Worm (Caenorhabditis elegans) whole organism, late embryonic: ENCODE results near the gene H20E11.3.

Experiments
- C38D4.7 ChIP-seq: fragments of 200-800 bp; sonication (Bioruptor generic); optimal IDR thresholded peaks from 2 replicates; lab custom pipeline; 2018; ENCODE audit warnings: mild to moderate bottlenecking, missing genetic modification characterization, moderate library complexity, missing compliant biosample characterization
- K09A11.1 ChIP-seq: sonication (generic microtip); optimal IDR thresholded peaks from 2 replicates; lab custom pipeline; 2017; ENCODE audit warnings: antibody characterized with exemption, mild to moderate bottlenecking, missing genetic modification characterization, missing compliant biosample characterization; ENCODE audit not compliant: insufficient read depth
- Y22D7AL.16 ChIP-seq: sonication (generic microtip); optimal IDR thresholded peaks from 2 replicates; lab custom pipeline; 2016; ENCODE audit warnings: missing genetic modification characterization, missing compliant biosample characterization
- ahr-1 ChIP-seq: sonication (generic microtip); optimal IDR thresholded peaks from 2 replicates; lab custom pipeline; 2016; ENCODE audit warnings: missing genetic modification characterization, missing compliant biosample characterization
- ceh-14 ChIP-seq: sonication (generic microtip); optimal IDR thresholded peaks from 2 replicates; lab custom pipeline; 2016; ENCODE audit warnings: missing genotype, missing genetic modification characterization, missing compliant biosample characterization
- ceh-18 ChIP-seq: sonication (generic microtip); optimal IDR thresholded peaks from 2 replicates; lab custom pipeline; 2016; ENCODE audit warnings: missing genetic modification characterization, missing compliant biosample characterization
- ceh-19 ChIP-seq: fragments of 200-800 bp; sonication (Bioruptor generic); optimal IDR thresholded peaks from 2 replicates; lab custom pipeline; 2018; ENCODE audit warnings: mild to moderate bottlenecking, missing genetic modification characterization, missing compliant biosample characterization
- ceh-22 ChIP-seq: sonication (generic microtip); optimal IDR thresholded peaks from 2 replicates; lab custom pipeline; 2017; ENCODE audit warnings: missing biosample characterization, missing genetic modification characterization
- ceh-24 ChIP-seq: sonication (generic microtip); optimal IDR thresholded peaks from 2 replicates; lab custom pipeline; 2016; ENCODE audit warnings: mild to moderate bottlenecking, missing genetic modification characterization, missing compliant biosample characterization
- ceh-30 ChIP-seq: fragments of 150-350 bp; optimal IDR thresholded peaks from 2 replicates; lab custom pipeline; 2014; ENCODE audit warnings: missing biosample characterization, missing genetic modification characterization
- ceh-34 ChIP-seq: sonication (generic microtip); optimal IDR thresholded peaks from 2 replicates; lab custom pipeline; 2016; ENCODE audit warnings: mild to moderate bottlenecking, missing genetic modification characterization, missing compliant biosample characterization
- ceh-45 ChIP-seq: fragments of 200-800 bp; sonication (Bioruptor generic); IDR thresholded peaks from 2 replicates; pipeline ENCODE4 v1.3.6; 2022; ENCODE audit warnings: missing genetic modification reagents, missing genetic modification characterization, missing compliant biosample characterization
- ceh-48 ChIP-seq: sonication (generic microtip); optimal IDR thresholded peaks from 2 replicates; lab custom pipeline; 2016; ENCODE audit warnings: missing genetic modification characterization, inconsistent platforms, missing compliant biosample characterization
- ceh-9 ChIP-seq: sonication (generic microtip); optimal IDR thresholded peaks from 2 replicates; lab custom pipeline; 2016; ENCODE audit warnings: mild to moderate bottlenecking, missing genetic modification characterization, inconsistent platforms, missing compliant biosample characterization
- dmd-4 ChIP-seq: sonication (generic microtip); optimal IDR thresholded peaks from 2 replicates; lab custom pipeline; 2016; ENCODE audit warnings: borderline replicate concordance, missing genetic modification characterization, missing compliant biosample characterization
- elt-2 ChIP-seq: sonication (generic microtip); optimal IDR thresholded peaks from 2 replicates; lab custom pipeline; 2016; ENCODE audit warnings: missing genetic modification reagents, missing genetic modification characterization, missing compliant biosample characterization
- elt-4 ChIP-seq: sonication (generic microtip); optimal IDR thresholded peaks from 2 replicates; lab custom pipeline; 2016; ENCODE audit warnings: missing genetic modification characterization, missing compliant biosample characterization
- eyg-1 ChIP-seq: sonication (generic microtip); optimal IDR thresholded peaks from 2 replicates; lab custom pipeline; 2016; ENCODE audit warnings: missing genotype, missing genetic modification characterization, missing compliant biosample characterization
- fax-1 ChIP-seq: sonication (generic microtip); optimal IDR thresholded peaks from 2 replicates; lab custom pipeline; 2016; ENCODE audit warnings: missing genotype, missing genetic modification characterization, missing compliant biosample characterization
- fkh-10 ChIP-seq: fragments of 150-350 bp; optimal IDR thresholded peaks from 2 replicates; lab custom pipeline; 2014; ENCODE audit warnings: missing biosample characterization, missing genetic modification reagents, missing genetic modification characterization
- hlh-15 ChIP-seq: sonication (generic microtip); optimal IDR thresholded peaks from 2 replicates; lab custom pipeline; 2016; ENCODE audit warnings: missing genetic modification characterization, missing compliant biosample characterization
- hlh-30 ChIP-seq: sonication (generic microtip); optimal IDR thresholded peaks from 2 replicates; lab custom pipeline; 2017; ENCODE audit warnings: antibody characterized with exemption, missing genetic modification characterization, missing compliant biosample characterization; ENCODE audit not compliant: insufficient read depth
- lim-6 ChIP-seq: sonication (generic microtip); optimal IDR thresholded peaks from 2 replicates; lab custom pipeline; 2016; ENCODE audit warnings: missing genetic modification characterization, missing compliant biosample characterization
- madf-2 ChIP-seq: sonication (generic microtip); optimal IDR thresholded peaks from 2 replicates; lab custom pipeline; 2017; ENCODE audit warnings: missing genetic modification characterization, missing compliant biosample characterization
- nfya-1 ChIP-seq: sonication (generic microtip); optimal IDR thresholded peaks from 2 replicates; lab custom pipeline; 2017; ENCODE audit warnings: missing genetic modification characterization, mild to moderate bottlenecking, missing compliant biosample characterization, antibody characterized with exemption, moderate library complexity
- nhr-232 ChIP-seq: sonication (generic microtip); optimal IDR thresholded peaks from 2 replicates; lab custom pipeline; 2016; ENCODE audit warnings: missing genetic modification characterization, missing compliant biosample characterization
- npax-4 ChIP-seq: sonication (generic microtip); optimal IDR thresholded peaks from 2 replicates; lab custom pipeline; 2016; ENCODE audit warnings: missing genetic modification characterization, missing compliant biosample characterization
- pax-1 ChIP-seq: fragments of 150-350 bp; optimal IDR thresholded peaks from 2 replicates; lab custom pipeline; 2014; ENCODE audit warnings: missing biosample characterization, missing genetic modification characterization
- pqm-1 ChIP-seq: sonication (generic microtip); optimal IDR thresholded peaks from 2 replicates; lab custom pipeline; 2016; ENCODE audit warnings: missing genetic modification characterization, missing compliant biosample characterization
- sdc-2 ChIP-seq: sonication (generic microtip); optimal IDR thresholded peaks from 2 replicates; lab custom pipeline; 2016; ENCODE audit warnings: missing genotype, missing genetic modification characterization, missing compliant biosample characterization
- syd-9 ChIP-seq: sonication (generic microtip); optimal IDR thresholded peaks from 2 replicates; lab custom pipeline; 2016; ENCODE audit warnings: mild to moderate bottlenecking, missing genetic modification characterization, moderate library complexity, missing compliant biosample characterization
- unc-42 ChIP-seq: sonication (generic microtip); optimal IDR thresholded peaks from 2 replicates; lab custom pipeline; 2016; ENCODE audit warnings: missing genotype, missing genetic modification characterization, missing compliant biosample characterization
- unc-55 ChIP-seq: sonication (generic microtip); optimal IDR thresholded peaks from 2 replicates; lab custom pipeline; 2017; ENCODE audit warnings: missing biosample characterization, missing genetic modification reagents, missing genetic modification characterization
- unc-86 ChIP-seq: sonication (generic microtip); optimal IDR thresholded peaks from 2 replicates; lab custom pipeline; 2016; ENCODE audit warnings: missing genetic modification characterization, missing compliant biosample characterization

The H20E11.3 gene

DNA sequence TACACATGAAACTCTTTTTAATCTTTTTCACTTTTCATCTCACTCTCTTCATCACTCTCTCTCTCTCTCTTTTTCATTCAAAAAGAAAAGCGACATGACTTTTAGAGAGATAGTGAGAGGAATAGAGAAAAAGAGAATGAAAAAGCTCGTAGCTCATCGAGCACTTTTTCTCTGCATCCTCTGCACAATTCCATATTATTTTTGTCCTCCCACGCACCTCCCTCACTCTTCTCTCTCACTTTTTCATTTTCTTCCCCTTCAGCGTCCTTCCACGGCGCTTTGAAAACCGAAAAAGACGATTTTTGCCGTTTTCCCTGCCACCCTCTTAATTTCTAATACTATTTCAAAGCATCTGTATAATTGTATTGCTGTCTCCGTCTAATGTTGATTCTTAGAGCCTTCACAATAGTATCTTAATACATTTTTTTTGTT, 14.5 kb downstream of the H20E11.3 start (continued):
- TF ChIP-seq ceh-9 (tag; lab: Kevin White, UChicago) (no peak), ceh-18 (tag; lab: Kevin White, UChicago) (peak; percentile 83), syd-9 (tag; lab: Kevin White, UChicago) (no peak), C38D4.7 (no peak), hlh-30 (tag; lab: Kevin White, UChicago) (no peak), eyg-1 (no peak), K09A11.1 (tag; lab: Kevin White, UChicago) (no peak), dmd-4 (no peak), elt-4 (tag; lab: Kevin White, UChicago) (no peak), nhr-232 (tag; lab: Kevin White, UChicago) (no peak), elt-2 (tag; lab: Kevin White, UChicago) (peak; percentile 8), fax-1 (tag; lab: Kevin White, UChicago) (no peak), ceh-30 (tag; lab: Kevin White, UChicago) (no peak), ceh-19 (no peak), ceh-48 (tag; lab: Kevin White, UChicago) (no peak), Y22D7AL.16 (no peak), ceh-34 (tag; lab: Kevin White, UChicago) (peak; percentile 29)

DNA sequence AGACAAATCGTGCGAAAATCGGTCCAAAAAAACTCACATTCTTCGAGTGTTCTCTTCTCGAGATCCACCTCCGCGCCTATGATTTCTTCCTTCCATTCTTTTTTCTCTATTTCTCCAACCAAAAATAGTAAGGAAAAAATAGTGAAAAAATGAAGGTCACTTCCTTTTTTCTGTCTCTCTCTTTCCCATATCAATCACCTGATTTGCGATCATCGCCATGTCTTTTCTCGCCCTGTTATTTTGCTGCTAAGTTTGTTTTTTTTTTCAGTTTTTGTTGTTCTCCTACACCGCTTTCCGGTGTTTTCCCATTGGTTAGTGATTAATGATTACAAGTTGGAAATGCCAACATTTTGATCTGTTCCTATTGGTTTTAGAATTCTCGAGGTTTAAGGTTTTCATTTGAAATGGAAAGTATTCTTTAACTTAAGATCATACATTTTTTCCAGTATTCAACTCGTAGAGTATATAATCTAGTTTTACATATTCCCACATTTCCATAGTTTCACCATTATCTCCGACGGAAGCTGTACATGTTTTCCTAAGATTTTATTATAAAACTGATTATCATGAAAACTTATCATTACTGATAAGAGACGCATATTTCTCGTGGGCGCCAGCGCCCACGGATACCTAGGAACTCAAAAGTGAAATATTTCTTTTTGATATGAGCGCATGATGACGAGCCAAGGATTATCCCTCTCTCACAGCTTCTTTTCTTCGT, 17.1 kb downstream of the H20E11.3 start:
- TF ChIP-seq npax-4 (tag; lab: Kevin White, UChicago) (no peak), ceh-48 (tag; lab: Kevin White, UChicago) (no peak), elt-4 (tag; lab: Kevin White, UChicago) (no peak), ceh-45 (no peak)
- TF ChIP-seq, all 69 proteins: peak for 0

DNA sequence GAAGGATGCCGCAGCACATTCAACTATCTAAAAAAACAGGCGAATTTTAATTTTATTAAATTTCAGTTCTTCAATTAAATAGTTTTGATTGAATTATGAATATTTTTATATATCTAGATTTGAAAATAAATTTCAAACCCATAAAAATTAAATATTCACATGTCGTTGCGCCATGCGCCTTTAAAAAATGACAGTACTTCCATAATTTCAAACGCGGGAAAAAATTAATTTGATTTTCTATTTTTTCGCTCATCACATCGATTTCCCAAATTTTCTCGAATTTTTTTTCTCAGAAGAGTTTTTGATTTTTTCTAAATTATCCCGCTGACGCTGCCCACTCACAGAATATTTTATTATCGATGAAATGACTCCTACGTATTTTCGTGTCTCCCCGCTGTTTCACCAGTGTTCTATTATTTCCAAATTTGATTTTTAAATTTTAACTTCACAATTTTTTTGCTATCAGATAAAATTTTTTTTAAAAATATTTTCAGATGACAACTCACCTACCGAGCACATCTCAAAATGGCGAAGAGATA, 17.9 kb downstream of the H20E11.3 start, which contains the start of gene lip-1:
Gene lip-1 (plus strand): TSS at position 489 of the 539 bp plus-strand sequence.
- no peak for TF ChIP-seq ceh-45
- no peak for TF ChIP-seq ceh-30 (tag; lab: Kevin White, UChicago)
- no peak for TF ChIP-seq ceh-24 (tag; lab: Kevin White, UChicago)
- TF ChIP-seq fkh-10 (GFP tag; lab: Kevin White, UChicago) = no peak
- TF ChIP-seq nfya-1 (tag; lab: Kevin White, UChicago) = no peak
- TF ChIP-seq lim-6 (tag; lab: Kevin White, UChicago) = no peak
- TF ChIP-seq npax-4 (tag; lab: Kevin White, UChicago) = no peak
- TF ChIP-seq fax-1 (tag; lab: Kevin White, UChicago) = no peak
- TF ChIP-seq, all 69 proteins: peak for 0

DNA sequence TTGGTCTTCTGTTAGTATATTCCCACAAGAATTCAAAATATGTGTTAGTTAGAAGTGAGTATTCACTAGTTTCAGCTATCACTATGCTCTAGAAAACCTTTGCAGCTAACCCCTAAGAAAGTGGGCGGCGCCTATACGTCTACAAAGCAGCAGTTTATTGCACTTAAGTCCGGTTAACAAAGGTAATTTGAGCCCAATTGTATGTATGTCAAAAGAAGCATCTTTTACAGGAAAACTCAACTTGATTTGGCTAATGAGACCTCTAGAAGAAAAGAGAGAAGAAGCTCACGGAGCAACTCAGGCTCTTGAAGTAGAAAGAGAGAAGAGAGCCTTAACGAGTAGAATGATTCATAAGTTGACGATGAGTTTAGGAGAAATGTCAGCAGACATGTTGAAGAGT, 28.1 kb downstream of the H20E11.3 start:
- no peak for TF ChIP-seq madf-2 (tag; lab: Kevin White, UChicago)
- TF ChIP-seq unc-55 = no peak
- TF ChIP-seq unc-86 = no peak
- TF ChIP-seq ahr-1 (tag; lab: Kevin White, UChicago) = no peak
- TF ChIP-seq ceh-14 (tag; lab: Kevin White, UChicago) = no peak
- TF ChIP-seq sdc-2 (tag; lab: Kevin White, UChicago) = no peak
- no peak for TF ChIP-seq hlh-15 (tag; lab: Kevin White, UChicago)
- TF ChIP-seq pqm-1 (tag; lab: Kevin White, UChicago) = no peak
- TF ChIP-seq unc-42 (tag; lab: Kevin White, UChicago) = no peak
- TF ChIP-seq ceh-22 (tag; lab: Kevin White, UChicago) = no peak
- TF ChIP-seq ceh-34 (tag; lab: Kevin White, UChicago) = no peak
- TF ChIP-seq pax-1 = no peak
